Worm (Caenorhabditis elegans): ENCODE measurements around the gene akt-1.

DNA sequence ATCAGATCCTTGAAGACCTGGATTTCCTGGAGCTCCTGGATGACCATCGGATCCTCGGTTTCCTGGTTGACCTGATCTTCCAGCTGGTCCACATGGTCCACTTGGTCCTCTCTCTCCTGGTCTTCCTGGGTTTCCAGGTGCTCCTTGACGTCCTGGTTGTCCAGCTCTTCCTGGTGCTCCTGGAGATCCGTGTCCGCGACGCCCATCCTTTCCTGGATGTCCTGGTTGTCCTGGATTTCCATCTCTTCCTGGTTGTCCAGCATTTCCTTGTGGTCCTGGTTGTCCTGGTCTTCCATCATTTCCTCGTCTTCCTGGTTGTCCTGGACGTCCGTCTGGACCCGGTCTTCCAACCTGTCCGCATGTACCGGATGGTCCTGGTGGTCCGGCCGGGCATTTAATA is 43.1 kb downstream of the akt-1 start:
- TF ChIP-seq unc-39 (tag; optimal IDR thresholded peaks at IDR 0.05) (no peak), ctbp-1 (GFP tag; IDR thresholded peaks at IDR 0.05) (no peak), aly-2 (tag; optimal IDR thresholded peaks at IDR 0.05) (no peak), skn-1 (tag; optimal IDR thresholded peaks at IDR 0.05) (no peak), pha-4 (GFP tag; IDR thresholded peaks at IDR 0.05) (no peak), pha-4 (tag; optimal IDR thresholded peaks at IDR 0.05) (no peak), F26F4.8 (GFP tag; conservative IDR thresholded peaks at IDR 0.05) (no peak), egl-27 (tag; optimal IDR thresholded peaks at IDR 0.05) (no peak), ceh-32 (tag; optimal IDR thresholded peaks at IDR 0.05; ENCODE audit: poor library complexity) (no peak), unc-130 (GFP tag; optimal IDR thresholded peaks at IDR 0.05) (no peak), nhr-237 (tag; optimal IDR thresholded peaks at IDR 0.05) (no peak), dve-1 (tag; optimal IDR thresholded peaks at IDR 0.05; ENCODE audit: insufficient read depth) (no peak), lin-39 (tag; optimal IDR thresholded peaks at IDR 0.05) (no peak), Y48G9A.11 (GFP tag; IDR thresholded peaks at IDR 0.05) (no peak), nhr-25 (tag; optimal IDR thresholded peaks at IDR 0.05; ENCODE audit: borderline replicate concordance, insufficient read depth) (no peak)

Measured in whole organism, L4 larva.